Worm (Caenorhabditis elegans) whole organism, L2 larva: ENCODE data around the gene ZK1290.15.
A peak's percentile ranks its signal among the peaks of the same experiment; 100 is the strongest.

ENCODE experiments used
- C34F6.9 ChIP-seq: fragments of 150-350 bp; optimal IDR thresholded peaks from 2 replicates; lab custom pipeline; 2014; ENCODE audit warnings: missing biosample characterization, missing genetic modification characterization
- R02D3.7 ChIP-seq: fragments of 150-350 bp; optimal IDR thresholded peaks from 2 replicates; lab custom pipeline; 2014; ENCODE audit warnings: missing biosample characterization, missing genetic modification characterization
- Y55F3AM.14 ChIP-seq: fragments of 200-800 bp; sonication (Bioruptor generic); optimal IDR thresholded peaks from 2 replicates; lab custom pipeline; 2018; ENCODE audit warnings: mild to moderate bottlenecking, missing genetic modification characterization, missing compliant biosample characterization
- ZK546.5 ChIP-seq: sonication (generic microtip); optimal IDR thresholded peaks from 2 replicates; lab custom pipeline; 2017; ENCODE audit warnings: missing biosample characterization, missing genetic modification characterization
- alr-1 ChIP-seq: fragments of 150-350 bp; optimal IDR thresholded peaks from 2 replicates; lab custom pipeline; 2014; ENCODE audit warnings: missing biosample characterization, missing genetic modification characterization
- aly-2 ChIP-seq: fragments of 150-350 bp; optimal IDR thresholded peaks from 2 replicates; lab custom pipeline; 2014; ENCODE audit warnings: missing biosample characterization, missing genetic modification characterization
- ama-1 ChIP-seq: fragments of 150-350 bp; optimal IDR thresholded peaks from 2 replicates; lab custom pipeline; 2018; ENCODE audit warnings: inconsistent platforms
- blmp-1 ChIP-seq: sonication (generic microtip); optimal IDR thresholded peaks from 2 replicates; lab custom pipeline; 2017; ENCODE audit warnings: missing genetic modification characterization, mild to moderate bottlenecking, missing compliant biosample characterization, antibody characterized with exemption, moderate library complexity; ENCODE audit not compliant: insufficient read depth
- ceh-16 ChIP-seq: fragments of 150-350 bp; optimal IDR thresholded peaks from 2 replicates; lab custom pipeline; 2014; ENCODE audit warnings: missing biosample characterization, missing genetic modification characterization
- ceh-82 ChIP-seq: fragments of 150-350 bp; optimal IDR thresholded peaks from 2 replicates; lab custom pipeline; 2014; ENCODE audit warnings: missing biosample characterization, missing genetic modification characterization
- crh-2 ChIP-seq: sonication (generic microtip); optimal IDR thresholded peaks from 2 replicates; lab custom pipeline; 2017; ENCODE audit warnings: missing biosample characterization, missing genetic modification characterization
- dmd-4 ChIP-seq: sonication (generic microtip); optimal IDR thresholded peaks from 2 replicates; lab custom pipeline; 2017; ENCODE audit warnings: missing biosample characterization, missing genetic modification characterization
- egl-27 ChIP-seq: sonication (generic microtip); optimal IDR thresholded peaks from 3 replicates; lab custom pipeline; 2017; ENCODE audit warnings: missing biosample characterization, missing genetic modification reagents, missing genetic modification characterization
- elt-1 ChIP-seq: fragments of 150-350 bp; optimal IDR thresholded peaks from 2 replicates; lab custom pipeline; 2014; ENCODE audit warnings: missing biosample characterization, missing genetic modification characterization
- elt-3 ChIP-seq: sonication (generic microtip); optimal IDR thresholded peaks from 2 replicates; lab custom pipeline; 2017; ENCODE audit warnings: missing biosample characterization, missing genetic modification characterization
- fos-1 ChIP-seq: fragments of 150-350 bp; optimal IDR thresholded peaks from 2 replicates; lab custom pipeline; 2014; ENCODE audit warnings: missing biosample characterization, missing genetic modification characterization
- gmeb-1 ChIP-seq: fragments of 150-350 bp; optimal IDR thresholded peaks from 2 replicates; lab custom pipeline; 2014; ENCODE audit warnings: missing biosample characterization, missing genetic modification characterization
- lin-11 ChIP-seq: fragments of 150-350 bp; sonication (generic microtip); optimal IDR thresholded peaks from 2 replicates; lab custom pipeline; 2014; ENCODE audit warnings: missing biosample characterization, missing genetic modification characterization, inconsistent platforms, mixed read lengths
- lin-13 ChIP-seq: fragments of 150-350 bp; optimal IDR thresholded peaks from 2 replicates; lab custom pipeline; 2014; ENCODE audit warnings: missing biosample characterization, missing genetic modification reagents, missing genetic modification characterization
- lin-39 ChIP-seq: fragments of 150-350 bp; optimal IDR thresholded peaks from 2 replicates; lab custom pipeline; 2014; ENCODE audit warnings: missing biosample characterization, missing genetic modification reagents, missing genetic modification characterization
- lsy-2 ChIP-seq, 2 experiments: fragments of 150-350 bp in 1 of 2; sonication (generic microtip) in 1 of 2; optimal IDR thresholded peaks; 2 replicates each; lab custom pipeline; 2014 to 2017; ENCODE audit warnings: missing biosample characterization in 2 of 2, missing genetic modification characterization in 2 of 2
- mbf-1 ChIP-seq: sonication (generic microtip); optimal IDR thresholded peaks from 2 replicates; lab custom pipeline; 2017; ENCODE audit warnings: missing biosample characterization, missing genetic modification characterization
- mdl-1 ChIP-seq, 2 experiments: fragments of 150-350 bp in 1 of 2; sonication (generic microtip) in 1 of 2; optimal IDR thresholded peaks; 2 replicates each; lab custom pipeline; 2017; ENCODE audit warnings: missing biosample characterization in 2 of 2, missing genetic modification characterization in 2 of 2
- nhr-10 ChIP-seq: sonication (generic microtip); optimal IDR thresholded peaks from 2 replicates; lab custom pipeline; 2017; ENCODE audit warnings: missing biosample characterization, missing genetic modification characterization
- nhr-11 ChIP-seq: fragments of 150-350 bp; optimal IDR thresholded peaks from 2 replicates; lab custom pipeline; 2014; ENCODE audit warnings: missing biosample characterization, missing genetic modification characterization
- nhr-12 ChIP-seq: fragments of 150-350 bp; optimal IDR thresholded peaks from 2 replicates; lab custom pipeline; 2014; ENCODE audit warnings: missing biosample characterization, missing genetic modification characterization
- nhr-129 ChIP-seq: fragments of 150-350 bp; optimal IDR thresholded peaks from 2 replicates; lab custom pipeline; 2014; ENCODE audit warnings: missing biosample characterization, missing genetic modification characterization
- nhr-23 ChIP-seq: fragments of 150-350 bp; optimal IDR thresholded peaks from 2 replicates; lab custom pipeline; 2014; ENCODE audit warnings: missing biosample characterization, missing genetic modification reagents, missing genetic modification characterization
- nhr-237 ChIP-seq: fragments of 150-350 bp; optimal IDR thresholded peaks from 2 replicates; lab custom pipeline; 2014; ENCODE audit warnings: missing biosample characterization, missing genetic modification characterization
- nhr-25 ChIP-seq: fragments of 150-350 bp; sonication (generic microtip); optimal IDR thresholded peaks from 3 replicates; lab custom pipeline; 2014; ENCODE audit warnings: missing biosample characterization, missing genetic modification characterization
- nhr-77 ChIP-seq: fragments of 150-350 bp; optimal IDR thresholded peaks from 2 replicates; lab custom pipeline; 2014; ENCODE audit warnings: missing biosample characterization, missing genetic modification characterization
- sem-4 ChIP-seq: fragments of 150-350 bp; optimal IDR thresholded peaks from 2 replicates; lab custom pipeline; 2014; ENCODE audit warnings: missing biosample characterization, missing genetic modification reagents, missing genetic modification characterization
- skn-1 ChIP-seq: sonication (generic microtip); optimal IDR thresholded peaks from 2 replicates; lab custom pipeline; 2017; ENCODE audit warnings: missing biosample characterization, missing genetic modification characterization
- sma-3 ChIP-seq: sonication (generic microtip); optimal IDR thresholded peaks from 2 replicates; lab custom pipeline; 2016; ENCODE audit warnings: missing genetic modification reagents, missing genetic modification characterization, missing compliant biosample characterization
- sma-9 ChIP-seq, 2 experiments: fragments of 150-350 bp in 1 of 2; sonication (generic microtip) in 1 of 2; optimal IDR thresholded peaks; 2 replicates each; lab custom pipeline; 2014 to 2016; ENCODE audit warnings: missing genetic modification characterization in 2 of 2, mild to moderate bottlenecking in 1 of 2, missing biosample characterization in 1 of 2, missing compliant biosample characterization in 1 of 2, missing genetic modification reagents in 1 of 2, moderate library complexity in 1 of 2
- snpc-4 ChIP-seq: fragments of 150-350 bp; optimal IDR thresholded peaks from 2 replicates; lab custom pipeline; 2014; ENCODE audit warnings: missing biosample characterization, missing genetic modification characterization
- unc-39 ChIP-seq: fragments of 150-350 bp; optimal IDR thresholded peaks from 2 replicates; lab custom pipeline; 2014; ENCODE audit warnings: missing biosample characterization, missing genetic modification characterization
- unc-55 ChIP-seq: fragments of 150-350 bp; sonication (generic microtip); optimal IDR thresholded peaks from 3 replicates; lab custom pipeline; 2014; ENCODE audit warnings: missing biosample characterization, missing genetic modification reagents, missing genetic modification characterization
- unc-62 ChIP-seq: fragments of 150-350 bp; optimal IDR thresholded peaks from 2 replicates; lab custom pipeline; 2014; ENCODE audit warnings: missing biosample characterization, missing genetic modification reagents, missing genetic modification characterization
- zag-1 ChIP-seq: fragments of 150-350 bp; optimal IDR thresholded peaks from 2 replicates; lab custom pipeline; 2014; ENCODE audit warnings: missing biosample characterization, missing genetic modification characterization
- ztf-1 ChIP-seq: fragments of 200-800 bp; sonication (Bioruptor generic); conservative IDR thresholded peaks from 2 replicates; pipeline ENCODE4 v1.3.6; 2022; ENCODE audit warnings: missing genetic modification characterization, missing compliant biosample characterization
- ztf-11 ChIP-seq: sonication (generic microtip); optimal IDR thresholded peaks from 2 replicates; lab custom pipeline; 2017; ENCODE audit warnings: missing biosample characterization, missing genetic modification characterization
- ztf-4 ChIP-seq: fragments of 150-350 bp; optimal IDR thresholded peaks from 2 replicates; lab custom pipeline; 2014; ENCODE audit warnings: missing biosample characterization, missing genetic modification characterization

Gene ZK1290.15

DNA sequence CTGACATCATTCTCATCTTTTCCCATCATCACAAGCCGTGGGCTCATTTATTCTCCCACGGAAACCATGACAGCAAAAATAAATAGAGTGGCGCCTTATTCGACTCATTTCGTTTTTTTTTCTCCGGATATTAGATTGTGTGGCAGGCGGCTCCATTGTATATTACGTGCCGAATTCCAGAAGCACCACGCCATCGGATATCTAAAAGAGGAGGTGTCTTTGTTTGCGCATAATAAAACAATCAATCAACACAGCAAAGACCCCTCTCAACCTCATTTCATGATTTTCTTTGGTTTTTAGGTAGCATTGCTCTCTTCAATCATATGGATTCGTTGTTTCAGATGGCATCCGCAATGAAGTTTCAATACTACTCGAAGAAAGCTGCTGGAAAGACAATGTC is 25.7 kb downstream of the ZK1290.15 start, which contains the start of gene tph-1:
TSS of gene tph-1 (plus strand) at position 301 of the 400 bp plus-strand sequence.
- TF ChIP-seq lsy-2 (tag; optimal IDR thresholded peaks at IDR 0.05; lab: Kevin White, UChicago) (no peak), fos-1 (no peak), gmeb-1 (tag; lab: Kevin White, UChicago) (no peak), alr-1 (tag; lab: Kevin White, UChicago) (no peak), sma-9 (GFP tag; optimal IDR thresholded peaks at IDR 0.05; lab: Kevin White, UChicago) (no peak), sma-9 (tag; optimal IDR thresholded peaks at IDR 0.05; lab: Kevin White, UChicago) (no peak), nhr-129 (no peak), snpc-4 (tag; lab: Kevin White, UChicago) (no peak), sem-4 (no peak), ZK546.5 (tag; lab: Kevin White, UChicago) (no peak), unc-62 (GFP tag; lab: Kevin White, UChicago) (no peak), ama-1 (lab: Kevin White, UChicago) (no peak), nhr-77 (tag; lab: Kevin White, UChicago) (no peak), nhr-23 (tag; lab: Kevin White, UChicago) (no peak), Y55F3AM.14 (GFP tag; lab: Kevin White, UChicago) (no peak), blmp-1 (no peak), mbf-1 (tag; lab: Kevin White, UChicago) (no peak), sma-3 (GFP tag; lab: Kevin White, UChicago) (no peak), nhr-25 (tag; lab: Kevin White, UChicago) (no peak), elt-1 (no peak)

DNA sequence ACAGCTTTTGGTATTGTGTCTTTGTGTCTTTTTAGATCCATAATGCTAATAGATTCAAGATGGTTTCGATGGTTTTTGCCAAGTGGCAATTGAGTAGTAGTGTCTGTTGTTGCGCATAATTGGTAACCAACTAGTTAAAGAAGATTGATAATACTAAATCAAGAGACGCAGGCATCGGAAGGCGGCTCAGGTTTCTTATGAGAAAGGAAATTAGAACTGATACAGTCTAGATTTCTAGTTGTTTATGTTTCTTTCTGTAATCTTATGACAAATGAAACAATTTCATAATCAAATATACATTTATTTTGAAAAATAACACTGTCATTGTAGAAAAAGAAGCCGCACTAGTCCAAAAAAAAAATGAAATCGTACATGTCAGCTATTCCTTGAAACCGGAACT is 30.4 kb downstream of the ZK1290.15 start, which contains the start of gene ZK1290.10:
TSS of gene ZK1290.10 (minus strand) at position 101 of the 400 bp plus-strand sequence.
- TF ChIP-seq nhr-11, result no peak
- no peak for TF ChIP-seq unc-55
- TF ChIP-seq mbf-1 (tag; lab: Kevin White, UChicago), result no peak
- TF ChIP-seq ztf-4 (tag; lab: Kevin White, UChicago), result no peak
- no peak for TF ChIP-seq nhr-10 (tag; lab: Kevin White, UChicago)
- no peak for TF ChIP-seq ceh-82
- no peak for TF ChIP-seq sem-4
- TF ChIP-seq skn-1 (tag; lab: Kevin White, UChicago), result no peak
- TF ChIP-seq fos-1, result no peak
- TF ChIP-seq mdl-1 (tag; optimal IDR thresholded peaks at IDR 0.05; lab: Kevin White, UChicago), result no peak
- no peak for TF ChIP-seq nhr-12
- TF ChIP-seq ceh-16 (tag; lab: Kevin White, UChicago), result no peak
- TF ChIP-seq nhr-23 (tag; lab: Kevin White, UChicago), result no peak
- no peak for TF ChIP-seq ama-1 (lab: Kevin White, UChicago)
- no peak for TF ChIP-seq zag-1 (tag; lab: Kevin White, UChicago)
- TF ChIP-seq Y55F3AM.14 (GFP tag; lab: Kevin White, UChicago), result no peak
- no peak for TF ChIP-seq unc-39 (tag; lab: Kevin White, UChicago)
- no peak for TF ChIP-seq sma-9 (GFP tag; optimal IDR thresholded peaks at IDR 0.05; lab: Kevin White, UChicago)
- TF ChIP-seq sma-9 (tag; optimal IDR thresholded peaks at IDR 0.05; lab: Kevin White, UChicago), result no peak
- no peak for TF ChIP-seq blmp-1

DNA sequence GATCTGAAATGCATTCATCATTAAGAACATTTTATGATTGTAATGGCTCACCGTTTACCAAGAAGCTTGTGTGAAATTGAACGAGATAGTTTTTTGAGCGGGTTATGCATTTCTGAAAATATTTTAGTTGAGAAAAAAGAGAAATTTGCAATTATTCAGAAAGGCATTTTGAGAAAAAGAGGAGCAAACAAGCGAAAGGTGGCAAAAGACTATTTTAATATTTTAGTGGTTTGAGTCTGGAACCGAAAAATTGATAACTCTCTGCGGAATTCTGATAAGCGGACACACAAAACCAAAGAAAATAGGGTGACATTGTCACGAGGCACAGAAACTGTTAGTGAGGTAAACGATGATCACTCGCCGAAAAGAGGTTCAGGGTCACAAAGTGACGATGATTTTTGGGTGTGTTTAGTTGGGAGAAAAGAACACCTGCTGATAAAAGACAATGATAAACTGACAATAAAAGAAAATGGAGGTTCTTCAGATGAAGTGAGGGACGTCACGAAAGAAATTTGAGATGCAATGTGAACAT is 31.4 kb downstream of the ZK1290.15 start:
- TF ChIP-seq nhr-23 (tag; lab: Kevin White, UChicago) (no peak), nhr-77 (tag; lab: Kevin White, UChicago) (no peak), egl-27 (tag; lab: Kevin White, UChicago) (peak; percentile 3), nhr-129 (peak; percentile 21), nhr-237 (no peak), R02D3.7 (tag; lab: Kevin White, UChicago) (no peak), lin-11 (tag; lab: Kevin White, UChicago) (no peak), nhr-10 (tag; lab: Kevin White, UChicago) (no peak), skn-1 (tag; lab: Kevin White, UChicago) (no peak), C34F6.9 (tag; lab: Kevin White, UChicago) (no peak), sma-9 (GFP tag; optimal IDR thresholded peaks at IDR 0.05; lab: Kevin White, UChicago) (peak; percentile 88), sma-9 (tag; optimal IDR thresholded peaks at IDR 0.05; lab: Kevin White, UChicago) (no peak), nhr-11 (no peak), Y55F3AM.14 (GFP tag; lab: Kevin White, UChicago) (peak; percentile 6), blmp-1 (no peak), ztf-1 (GFP tag; lab: Robert Waterston, UW) (no peak), ceh-16 (tag; lab: Kevin White, UChicago) (no peak), fos-1 (peak; percentile 91), ceh-82 (no peak), crh-2 (peak; percentile 71), lin-13 (GFP tag; lab: Kevin White, UChicago) (no peak), elt-1 (no peak), mbf-1 (tag; lab: Kevin White, UChicago) (no peak), nhr-25 (tag; lab: Kevin White, UChicago) (peak; percentile 14), snpc-4 (tag; lab: Kevin White, UChicago) (no peak), unc-39 (tag; lab: Kevin White, UChicago) (no peak), lin-39 (tag; lab: Kevin White, UChicago) (no peak), dmd-4 (tag; lab: Kevin White, UChicago) (no peak), unc-55 (no peak), ztf-4 (tag; lab: Kevin White, UChicago) (no peak), ama-1 (lab: Kevin White, UChicago) (no peak), unc-62 (GFP tag; lab: Kevin White, UChicago) (no peak), ZK546.5 (tag; lab: Kevin White, UChicago) (no peak), gmeb-1 (tag; lab: Kevin White, UChicago) (peak; percentile 50), aly-2 (no peak), ztf-11 (tag; lab: Kevin White, UChicago) (no peak), mdl-1 (tag; optimal IDR thresholded peaks at IDR 0.05; lab: Kevin White, UChicago) (no peak), elt-3 (tag; lab: Kevin White, UChicago) (no peak), nhr-12 (no peak), zag-1 (tag; lab: Kevin White, UChicago) (no peak)
